Worm (Caenorhabditis elegans) whole organism, midembryonic: ENCODE measurements around the gene fbxc-47.
A peak's percentile ranks its signal among the peaks of the same experiment; 100 is the strongest.

Experiments
- T22C8.4 ChIP-seq: fragments of 200-800 bp; sonication (Bioruptor generic); IDR thresholded peaks from 2 replicates; pipeline ENCODE4 v1.3.6; 2022; ENCODE audit warnings: missing genetic modification characterization, missing compliant biosample characterization
- cog-1 ChIP-seq: sonication (generic microtip); optimal IDR thresholded peaks from 2 replicates; lab custom pipeline; 2016; ENCODE audit warnings: missing genetic modification characterization, missing compliant biosample characterization
- flt-1 ChIP-seq: fragments of 200-800 bp; sonication (Bioruptor generic); IDR thresholded peaks from 2 replicates; pipeline ENCODE4 v1.3.6; 2022; ENCODE audit warnings: missing genetic modification characterization, missing compliant biosample characterization
- klf-2 ChIP-seq: fragments of 200-800 bp; sonication (Bioruptor generic); conservative IDR thresholded peaks from 2 replicates; pipeline ENCODE4 v1.3.6; 2022; ENCODE audit warnings: missing genetic modification reagents, missing genetic modification characterization, missing compliant biosample characterization
- med-1 ChIP-seq: sonication (generic microtip); optimal IDR thresholded peaks from 2 replicates; lab custom pipeline; 2017; ENCODE audit warnings: missing genetic modification characterization, mild to moderate bottlenecking, missing compliant biosample characterization, antibody characterized with exemption, missing genetic modification reagents; ENCODE audit not compliant: insufficient read depth
- ref-1 ChIP-seq: fragments of 200-800 bp; sonication (Bioruptor generic); conservative IDR thresholded peaks from 2 replicates; pipeline ENCODE4 v1.3.6; 2022; ENCODE audit warnings: missing genetic modification reagents, missing genetic modification characterization, missing compliant biosample characterization
- tab-1 ChIP-seq: fragments of 200-800 bp; sonication (Bioruptor generic); IDR thresholded peaks from 2 replicates; pipeline ENCODE4 v1.3.6; 2022; ENCODE audit warnings: missing genetic modification characterization, missing compliant biosample characterization
- ztf-23 ChIP-seq: fragments of 200-800 bp; sonication (Bioruptor generic); IDR thresholded peaks from 2 replicates; pipeline ENCODE4 v1.3.6; 2022; ENCODE audit warnings: missing genetic modification reagents, missing genetic modification characterization, missing compliant biosample characterization
- ztf-29 ChIP-seq: fragments of 200-800 bp; sonication (Bioruptor generic); IDR thresholded peaks from 2 replicates; pipeline ENCODE4 v1.3.6; 2022; ENCODE audit warnings: missing genetic modification reagents, missing genetic modification characterization, missing compliant biosample characterization

Gene fbxc-47

DNA sequence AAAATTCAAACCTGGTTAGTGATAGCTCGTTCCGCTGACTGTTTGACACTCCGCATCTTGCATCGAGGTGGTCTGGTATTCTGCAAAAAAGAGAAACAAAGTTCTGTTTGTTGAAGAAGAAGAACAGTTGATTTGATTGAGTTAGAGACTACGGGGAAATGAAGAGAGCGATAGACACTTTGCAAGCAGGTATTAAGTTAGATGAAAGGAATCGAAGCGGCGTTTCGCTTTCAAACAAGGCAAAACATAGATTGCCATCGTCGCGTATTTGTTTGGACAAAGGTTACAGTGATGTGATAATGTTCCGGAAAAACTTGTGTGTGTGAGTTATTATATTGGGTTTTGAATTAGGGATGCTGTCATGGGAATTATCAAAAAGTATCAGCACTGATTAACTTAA is 11.9 kb downstream of the fbxc-47 start:
- no peak for TF ChIP-seq ztf-29 (GFP tag; lab: Robert Waterston, UW)
- TF ChIP-seq flt-1 = no peak
- no peak for TF ChIP-seq med-1 (GFP tag; lab: Kevin White, UChicago)
- no peak for TF ChIP-seq cog-1
- TF ChIP-seq T22C8.4 = no peak
- TF ChIP-seq tab-1 = no peak
- TF ChIP-seq ztf-23 (GFP tag; lab: Robert Waterston, UW) = no peak
- no peak for TF ChIP-seq ref-1 (GFP tag; lab: Robert Waterston, UW)

ce11 chrIV:3819278-3819777 is 14.0 kb downstream of the fbxc-47 start, which contains the start of gene bris-1:
bris-1 (minus strand) TSS chrIV:3819328.
- TF ChIP-seq flt-1 (no peak), med-1 (GFP tag; lab: Kevin White, UChicago) (no peak), cog-1 (no peak), ref-1 (GFP tag; lab: Robert Waterston, UW) (no peak), klf-2 (no peak), ztf-29 (GFP tag; lab: Robert Waterston, UW) (no peak), T22C8.4 (no peak), ztf-23 (GFP tag; lab: Robert Waterston, UW) (no peak), tab-1 (no peak)

ce11 chrIV:3820133-3820532 is 14.8 kb downstream of the fbxc-47 start:
- TF ChIP-seq med-1 (GFP tag; lab: Kevin White, UChicago) (no peak), ztf-29 (GFP tag; lab: Robert Waterston, UW) (no peak), klf-2 (no peak), flt-1 (no peak)

- TF ChIP-seq T22C8.4 (no peak), flt-1 (no peak), klf-2 (no peak), ztf-29 (GFP tag; lab: Robert Waterston, UW) (no peak), ztf-23 (GFP tag; lab: Robert Waterston, UW) (no peak), cog-1 (no peak), tab-1 (no peak), med-1 (GFP tag; lab: Kevin White, UChicago) (no peak), ref-1 (GFP tag; lab: Robert Waterston, UW) (no peak)
Measured at ce11 chrIV:3821554-3821953, 16.2 kb downstream of the fbxc-47 start.

DNA sequence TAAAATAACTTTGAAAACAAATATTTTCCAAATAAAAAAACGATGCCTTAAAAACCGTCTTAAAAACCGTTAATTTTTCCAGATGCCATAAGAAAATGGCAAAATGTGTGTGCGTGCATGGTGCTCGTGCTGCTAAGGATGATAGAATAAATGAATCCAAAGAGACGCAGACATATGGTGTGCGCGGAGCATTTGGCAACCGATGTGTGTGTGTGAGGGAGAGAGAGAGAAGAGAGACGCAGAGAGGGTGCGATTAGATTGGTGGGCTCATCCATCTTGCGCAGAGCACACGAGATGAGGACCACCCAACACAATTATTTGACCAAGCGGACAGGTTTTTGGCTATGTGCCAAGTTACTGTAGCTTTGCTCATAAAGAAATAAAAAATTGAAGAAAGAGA is 19.4 kb downstream of the fbxc-47 start:
- TF ChIP-seq ref-1 (GFP tag; lab: Robert Waterston, UW) (no peak), tab-1 (no peak), cog-1 (peak; percentile 48), flt-1 (no peak)

DNA sequence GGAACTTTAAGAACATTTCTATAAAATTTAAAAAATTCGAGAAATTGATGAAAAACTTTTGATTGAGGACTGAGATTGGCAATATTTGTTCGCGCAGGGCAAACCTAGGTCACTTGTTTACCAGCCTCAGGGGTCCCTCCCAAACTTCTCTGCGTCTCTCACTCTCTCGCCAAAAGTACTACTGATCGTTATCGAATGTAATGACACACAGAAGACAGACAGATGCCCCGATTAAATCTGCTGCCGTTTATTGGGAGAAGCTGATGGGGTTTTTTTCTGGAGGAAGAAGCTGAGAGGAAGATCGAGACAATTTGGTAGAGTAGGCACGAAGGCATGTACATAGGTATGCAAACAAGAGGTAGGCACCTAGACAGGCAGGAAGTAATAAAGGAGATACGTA is 20.1 kb downstream of the fbxc-47 start:
- TF ChIP-seq flt-1 (no peak), ztf-23 (GFP tag; lab: Robert Waterston, UW) (no peak), ref-1 (GFP tag; lab: Robert Waterston, UW) (no peak)

DNA sequence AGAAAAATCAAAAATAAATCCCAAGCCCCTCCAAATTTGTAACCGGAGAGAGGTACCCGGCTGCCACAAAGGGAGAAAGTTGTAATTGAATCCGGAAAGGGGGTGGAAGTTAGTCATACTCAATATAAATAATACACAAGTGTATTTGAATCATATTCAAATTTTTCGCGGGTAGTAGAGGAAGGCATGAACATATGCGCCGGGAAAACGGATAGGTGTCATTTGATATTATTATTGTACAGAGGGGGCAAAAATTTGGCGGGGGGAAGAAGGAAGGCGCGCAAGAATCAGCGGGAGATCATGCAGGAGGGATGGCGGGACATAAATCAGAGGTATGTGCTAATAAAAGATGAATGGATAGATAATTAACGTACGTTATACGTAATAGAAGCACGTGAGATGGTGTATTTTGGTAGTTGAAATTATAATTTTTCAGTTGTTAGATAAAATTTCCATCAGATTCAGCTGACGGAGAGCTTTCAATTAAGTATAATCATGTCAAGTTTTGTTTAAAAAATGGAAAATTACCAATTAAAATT is 21.3 kb downstream of the fbxc-47 start, which contains the start of gene F28F9.3:
F28F9.3 (plus strand) TSS at position 301 of the 539 bp plus-strand sequence.
- no peak for TF ChIP-seq med-1 (GFP tag; lab: Kevin White, UChicago)
- no peak for TF ChIP-seq cog-1
- no peak for TF ChIP-seq tab-1
- TF ChIP-seq ref-1 (GFP tag; lab: Robert Waterston, UW) = no peak
- no peak for TF ChIP-seq flt-1
- no peak for TF ChIP-seq T22C8.4
- no peak for TF ChIP-seq ztf-23 (GFP tag; lab: Robert Waterston, UW)
- TF ChIP-seq ztf-29 (GFP tag; lab: Robert Waterston, UW) = no peak

DNA sequence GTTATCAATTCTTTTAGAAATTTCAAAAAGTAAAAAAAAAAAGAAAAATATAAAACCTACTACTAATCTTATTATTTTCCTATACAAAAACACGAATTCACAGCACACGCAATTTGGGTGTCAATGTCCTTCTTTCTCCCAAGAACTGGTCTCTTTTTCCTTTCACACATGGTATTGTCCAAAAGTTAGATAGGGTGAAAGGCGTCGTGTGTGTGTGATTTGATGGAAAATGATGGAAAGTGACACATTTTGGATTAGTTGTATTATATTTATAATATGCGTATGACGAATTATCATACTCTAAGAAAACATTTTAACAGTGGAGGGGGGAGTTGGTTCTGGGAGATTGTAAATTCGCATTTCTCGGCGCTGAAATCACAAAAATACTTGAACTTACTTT is 22.4 kb downstream of the fbxc-47 start:
- TF ChIP-seq ztf-29 (GFP tag; lab: Robert Waterston, UW) = no peak
- no peak for TF ChIP-seq tab-1
- no peak for TF ChIP-seq cog-1
- TF ChIP-seq klf-2 = no peak
- no peak for TF ChIP-seq T22C8.4
- TF ChIP-seq ref-1 (GFP tag; lab: Robert Waterston, UW) = no peak
- TF ChIP-seq med-1 (GFP tag; lab: Kevin White, UChicago) = no peak
- no peak for TF ChIP-seq flt-1
- TF ChIP-seq ztf-23 (GFP tag; lab: Robert Waterston, UW) = no peak

DNA sequence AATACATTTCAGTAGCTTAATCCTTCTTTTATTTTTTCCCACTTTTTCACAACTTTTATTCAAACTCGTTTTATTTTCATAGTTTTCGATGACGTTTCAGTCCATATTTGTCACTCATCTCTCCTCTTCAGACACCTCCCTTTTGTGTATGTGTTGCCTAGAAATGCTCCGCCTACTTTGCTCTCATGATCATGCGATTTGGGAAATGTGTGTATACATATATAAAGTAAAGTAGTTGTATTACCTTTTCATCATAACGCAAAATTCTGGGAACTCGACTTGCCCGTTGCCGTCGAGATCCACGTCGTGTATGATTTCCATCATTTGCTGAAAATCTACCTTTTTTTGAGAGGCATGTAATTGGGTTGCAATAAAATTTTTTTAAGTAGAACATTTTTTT is 26.7 kb downstream of the fbxc-47 start:
- TF ChIP-seq T22C8.4 (no peak), cog-1 (no peak), tab-1 (no peak), ztf-29 (GFP tag; lab: Robert Waterston, UW) (no peak), ref-1 (GFP tag; lab: Robert Waterston, UW) (no peak), flt-1 (no peak)

DNA sequence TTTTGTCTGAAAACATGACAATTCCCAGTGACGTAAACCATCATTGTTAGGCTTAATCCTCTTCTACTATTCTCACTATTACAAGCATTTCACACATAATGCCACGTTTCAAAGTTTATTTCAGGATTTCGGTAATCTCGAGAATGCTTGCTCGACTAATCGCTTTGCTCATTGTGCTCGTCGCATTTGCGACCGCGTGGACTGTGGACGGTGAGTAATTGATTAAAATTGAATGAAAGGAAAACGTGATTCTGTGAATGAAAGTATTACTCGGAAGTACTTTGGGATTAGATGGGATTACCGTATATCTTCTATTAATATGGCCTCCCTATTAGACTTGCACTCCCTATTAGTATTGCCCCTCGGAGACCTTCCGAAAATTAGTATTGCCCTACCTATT is 28.5 kb downstream of the fbxc-47 start:
- TF ChIP-seq ztf-29 (GFP tag; lab: Robert Waterston, UW) = no peak
- no peak for TF ChIP-seq ztf-23 (GFP tag; lab: Robert Waterston, UW)
- TF ChIP-seq cog-1 = no peak
- TF ChIP-seq T22C8.4 = no peak
- TF ChIP-seq ref-1 (GFP tag; lab: Robert Waterston, UW) = no peak
- no peak for TF ChIP-seq tab-1
- no peak for TF ChIP-seq klf-2
- TF ChIP-seq med-1 (GFP tag; lab: Kevin White, UChicago) = no peak
- TF ChIP-seq flt-1 = no peak

ce11 chrIV:3835065-3835464 is 29.7 kb downstream of the fbxc-47 start, which contains the start of gene cal-3:
cal-3 (minus strand) TSS chrIV:3835165.
- TF ChIP-seq klf-2 (no peak), tab-1 (no peak), ztf-29 (GFP tag; lab: Robert Waterston, UW) (no peak), med-1 (GFP tag; lab: Kevin White, UChicago) (no peak), ztf-23 (GFP tag; lab: Robert Waterston, UW) (no peak), ref-1 (GFP tag; lab: Robert Waterston, UW) (no peak)
